Worm (Caenorhabditis elegans) whole organism, L4/young adult: ENCODE data around the gene neg-1.

Experiments used
- W03F9.2 ChIP-seq: fragments of 150-350 bp; optimal IDR thresholded peaks from 2 replicates; lab custom pipeline; 2014; ENCODE audit warnings: missing biosample characterization, missing genetic modification characterization
- dao-5 ChIP-seq: sonication (generic microtip); optimal IDR thresholded peaks from 2 replicates; lab custom pipeline; 2016; ENCODE audit warnings: missing genotype, missing genetic modification characterization, moderate library complexity, missing compliant biosample characterization
- him-1 ChIP-seq: sonication (generic microtip); optimal IDR thresholded peaks from 2 replicates; lab custom pipeline; 2016; ENCODE audit warnings: missing genotype, missing genetic modification reagents, missing genetic modification characterization, missing compliant biosample characterization

- TF ChIP-seq him-1 (tag; lab: Kevin White, UChicago) (no peak), W03F9.2 (tag; lab: Kevin White, UChicago) (no peak), dao-5 (tag; lab: Kevin White, UChicago) (no peak)
Observed at ce11 chrV:4326841-4327240, 47.8 kb downstream of the neg-1 start, which contains the start of gene D2063.1.
